Worm (Caenorhabditis elegans) whole organism, late embryonic: ENCODE measurements around the gene srxa-14.

ENCODE experiments used
- F13H6.1 ChIP-seq: sonication (generic microtip); optimal IDR thresholded peaks from 2 replicates; lab custom pipeline; 2016; ENCODE audit warnings: missing genetic modification characterization, missing compliant biosample characterization
- K02D7.2 ChIP-seq: sonication (generic microtip); optimal IDR thresholded peaks from 2 replicates; lab custom pipeline; 2017; ENCODE audit warnings: mild to moderate bottlenecking, missing genetic modification characterization, missing compliant biosample characterization
- T23F11.4 ChIP-seq: fragments of 200-800 bp; sonication (Bioruptor generic); optimal IDR thresholded peaks from 2 replicates; lab custom pipeline; 2018; ENCODE audit warnings: mild to moderate bottlenecking, missing genetic modification characterization, missing compliant biosample characterization
- Y22D7AL.16 ChIP-seq: sonication (generic microtip); optimal IDR thresholded peaks from 2 replicates; lab custom pipeline; 2016; ENCODE audit warnings: missing genetic modification characterization, missing compliant biosample characterization
- ceh-2 ChIP-seq: sonication (generic microtip); optimal IDR thresholded peaks from 2 replicates; lab custom pipeline; 2016; ENCODE audit warnings: missing genotype, missing genetic modification characterization, missing compliant biosample characterization
- ceh-22 ChIP-seq: sonication (generic microtip); optimal IDR thresholded peaks from 2 replicates; lab custom pipeline; 2017; ENCODE audit warnings: missing biosample characterization, missing genetic modification characterization
- ceh-24 ChIP-seq: sonication (generic microtip); optimal IDR thresholded peaks from 2 replicates; lab custom pipeline; 2016; ENCODE audit warnings: mild to moderate bottlenecking, missing genetic modification characterization, missing compliant biosample characterization
- ceh-30 ChIP-seq: fragments of 150-350 bp; optimal IDR thresholded peaks from 2 replicates; lab custom pipeline; 2014; ENCODE audit warnings: missing biosample characterization, missing genetic modification characterization
- ceh-34 ChIP-seq: sonication (generic microtip); optimal IDR thresholded peaks from 2 replicates; lab custom pipeline; 2016; ENCODE audit warnings: mild to moderate bottlenecking, missing genetic modification characterization, missing compliant biosample characterization
- ceh-48 ChIP-seq: sonication (generic microtip); optimal IDR thresholded peaks from 2 replicates; lab custom pipeline; 2016; ENCODE audit warnings: missing genetic modification characterization, inconsistent platforms, missing compliant biosample characterization
- ceh-6 ChIP-seq: fragments of 200-800 bp; sonication (Bioruptor generic); optimal IDR thresholded peaks from 2 replicates; lab custom pipeline; 2018; ENCODE audit warnings: mild to moderate bottlenecking, missing genetic modification characterization, missing compliant biosample characterization
- dmd-4 ChIP-seq: sonication (generic microtip); optimal IDR thresholded peaks from 2 replicates; lab custom pipeline; 2016; ENCODE audit warnings: borderline replicate concordance, missing genetic modification characterization, missing compliant biosample characterization
- dve-1 ChIP-seq: sonication (generic microtip); optimal IDR thresholded peaks from 2 replicates; lab custom pipeline; 2017; ENCODE audit warnings: antibody characterized with exemption, mild to moderate bottlenecking, missing genetic modification characterization, missing compliant biosample characterization
- fax-1 ChIP-seq: sonication (generic microtip); optimal IDR thresholded peaks from 2 replicates; lab custom pipeline; 2016; ENCODE audit warnings: missing genotype, missing genetic modification characterization, missing compliant biosample characterization
- fkh-6 ChIP-seq: sonication (generic microtip); optimal IDR thresholded peaks from 2 replicates; lab custom pipeline; 2016; ENCODE audit warnings: missing genetic modification characterization, missing compliant biosample characterization
- hlh-15 ChIP-seq: sonication (generic microtip); optimal IDR thresholded peaks from 2 replicates; lab custom pipeline; 2016; ENCODE audit warnings: missing genetic modification characterization, missing compliant biosample characterization
- hlh-30 ChIP-seq: sonication (generic microtip); optimal IDR thresholded peaks from 2 replicates; lab custom pipeline; 2017; ENCODE audit warnings: antibody characterized with exemption, missing genetic modification characterization, missing compliant biosample characterization; ENCODE audit not compliant: insufficient read depth
- lin-11 ChIP-seq: fragments of 200-800 bp; sonication (Bioruptor generic); optimal IDR thresholded peaks from 2 replicates; lab custom pipeline; 2018; ENCODE audit warnings: mild to moderate bottlenecking, missing genetic modification characterization, missing compliant biosample characterization
- madf-2 ChIP-seq: sonication (generic microtip); optimal IDR thresholded peaks from 2 replicates; lab custom pipeline; 2017; ENCODE audit warnings: missing genetic modification characterization, missing compliant biosample characterization
- mec-3 ChIP-seq: sonication (generic microtip); optimal IDR thresholded peaks from 2 replicates; lab custom pipeline; 2016; ENCODE audit warnings: borderline replicate concordance, missing genetic modification characterization, missing compliant biosample characterization
- nhr-11 ChIP-seq: fragments of 150-350 bp; optimal IDR thresholded peaks from 2 replicates; lab custom pipeline; 2014; ENCODE audit warnings: missing biosample characterization, missing genetic modification characterization
- nhr-232 ChIP-seq: sonication (generic microtip); optimal IDR thresholded peaks from 2 replicates; lab custom pipeline; 2016; ENCODE audit warnings: missing genetic modification characterization, missing compliant biosample characterization
- pat-9 ChIP-seq: fragments of 200-800 bp; sonication (Bioruptor generic); optimal IDR thresholded peaks from 2 replicates; lab custom pipeline; 2018; ENCODE audit warnings: mild to moderate bottlenecking, missing genetic modification characterization, moderate library complexity, missing compliant biosample characterization
- pha-2 ChIP-seq: sonication (generic microtip); optimal IDR thresholded peaks from 2 replicates; lab custom pipeline; 2017; ENCODE audit warnings: mild to moderate bottlenecking, missing genetic modification characterization, missing compliant biosample characterization
- pqm-1 ChIP-seq: sonication (generic microtip); optimal IDR thresholded peaks from 2 replicates; lab custom pipeline; 2016; ENCODE audit warnings: missing genetic modification characterization, missing compliant biosample characterization
- pros-1 ChIP-seq: fragments of 150-350 bp; optimal IDR thresholded peaks from 2 replicates; lab custom pipeline; 2014; ENCODE audit warnings: missing biosample characterization, missing genetic modification reagents, missing genetic modification characterization
- ref-2 ChIP-seq: sonication (generic microtip); optimal IDR thresholded peaks from 2 replicates; lab custom pipeline; 2016; ENCODE audit warnings: missing genetic modification characterization, missing compliant biosample characterization
- sdc-2 ChIP-seq: sonication (generic microtip); optimal IDR thresholded peaks from 2 replicates; lab custom pipeline; 2016; ENCODE audit warnings: missing genotype, missing genetic modification characterization, missing compliant biosample characterization
- syd-9 ChIP-seq: sonication (generic microtip); optimal IDR thresholded peaks from 2 replicates; lab custom pipeline; 2016; ENCODE audit warnings: mild to moderate bottlenecking, missing genetic modification characterization, moderate library complexity, missing compliant biosample characterization
- tbx-2 ChIP-seq: sonication (generic microtip); optimal IDR thresholded peaks from 2 replicates; lab custom pipeline; 2016; ENCODE audit warnings: missing genetic modification characterization, missing compliant biosample characterization
- tbx-7 ChIP-seq: sonication (generic microtip); optimal IDR thresholded peaks from 2 replicates; lab custom pipeline; 2016; ENCODE audit warnings: missing genotype, missing genetic modification characterization, missing compliant biosample characterization
- unc-42 ChIP-seq: sonication (generic microtip); optimal IDR thresholded peaks from 2 replicates; lab custom pipeline; 2016; ENCODE audit warnings: missing genotype, missing genetic modification characterization, missing compliant biosample characterization
- unc-55 ChIP-seq: sonication (generic microtip); optimal IDR thresholded peaks from 2 replicates; lab custom pipeline; 2017; ENCODE audit warnings: missing biosample characterization, missing genetic modification reagents, missing genetic modification characterization

srxa-14 gene

ce11 chrV:20641896-20642295, 2.5 kb downstream of the srxa-14 start, which contains the start of gene srxa-15:
TSS of gene srxa-15 (plus strand) at chrV:20642196.
- TF ChIP-seq T23F11.4, result no peak
- no peak for TF ChIP-seq ceh-22
- no peak for TF ChIP-seq ceh-48 (tag; lab: Kevin White, UChicago)
- no peak for TF ChIP-seq F13H6.1 (tag; lab: Kevin White, UChicago)
- TF ChIP-seq, all 69 proteins: peak for 0

- TF ChIP-seq unc-42 (tag; lab: Kevin White, UChicago) (peak; percentile 53), lin-11 (no peak), pqm-1 (tag; lab: Kevin White, UChicago) (no peak)
These were observed 6.1 kb downstream of the srxa-14 start for ce11 chrV:20645479-20645878.

ce11 chrV:20648868-20649267, 9.5 kb downstream of the srxa-14 start:
- TF ChIP-seq ref-2 (tag; lab: Kevin White, UChicago) (no peak), madf-2 (tag; lab: Kevin White, UChicago) (no peak), fkh-6 (tag; lab: Kevin White, UChicago) (no peak), unc-42 (tag; lab: Kevin White, UChicago) (no peak), sdc-2 (tag; lab: Kevin White, UChicago) (no peak), nhr-11 (tag; lab: Kevin White, UChicago) (no peak), hlh-15 (tag; lab: Kevin White, UChicago) (no peak), nhr-232 (tag; lab: Kevin White, UChicago) (no peak)

DNA sequence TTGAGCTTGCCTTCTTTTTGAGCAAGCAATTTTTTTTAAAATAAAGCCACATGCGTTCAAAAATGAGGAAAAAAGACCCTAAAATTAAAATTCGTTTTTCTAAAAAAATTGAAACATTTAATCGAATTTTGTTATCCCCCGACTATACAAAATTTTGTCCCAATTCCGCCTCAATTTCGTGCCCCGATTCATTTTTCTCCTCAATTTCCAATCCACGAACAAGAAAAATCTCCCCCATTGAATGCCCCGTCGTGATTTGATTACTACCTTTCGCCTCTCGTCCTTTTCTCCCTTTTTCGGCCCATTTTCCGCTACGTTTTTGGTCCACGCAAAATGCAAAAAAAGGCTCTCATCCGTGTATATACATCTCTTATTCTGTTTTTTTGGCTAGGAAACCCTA, 12.5 kb downstream of the srxa-14 start:
- TF ChIP-seq Y22D7AL.16 (tag; lab: Kevin White, UChicago) (no peak), unc-42 (tag; lab: Kevin White, UChicago) (peak; percentile 80)

ce11 chrV:20654350-20654749, 15.0 kb downstream of the srxa-14 start, which contains the start of gene mnr-1:
TSS of gene mnr-1 (plus strand) at chrV:20654650.
- no peak for TF ChIP-seq fkh-6 (tag; lab: Kevin White, UChicago)
- no peak for TF ChIP-seq T23F11.4

ce11 chrV:20655174-20655573, 15.8 kb downstream of the srxa-14 start:
- TF ChIP-seq tbx-7 (tag; lab: Kevin White, UChicago) (no peak), pros-1 (no peak), unc-42 (tag; lab: Kevin White, UChicago) (peak; percentile 89)

DNA sequence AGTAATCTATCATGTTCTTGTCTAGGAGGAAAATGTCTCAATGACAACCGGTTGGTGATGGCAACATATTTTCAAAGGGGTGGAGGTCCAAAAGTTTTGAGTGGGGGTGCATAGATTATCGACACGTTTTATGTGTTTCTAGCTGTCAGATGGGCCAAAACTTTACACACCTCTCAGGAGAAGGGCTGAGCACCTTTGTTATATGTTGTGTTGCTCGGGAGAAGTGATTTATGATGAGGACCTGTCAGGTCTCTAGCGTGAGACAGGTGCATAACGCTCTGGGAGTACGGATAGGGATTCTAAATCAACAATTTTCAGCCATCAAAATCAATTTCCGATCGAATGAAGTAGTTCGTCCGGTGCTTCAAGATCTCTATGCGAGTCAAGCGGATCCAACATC, 17.2 kb downstream of the srxa-14 start:
- TF ChIP-seq unc-55 (peak; percentile 57), K02D7.2 (no peak)

DNA sequence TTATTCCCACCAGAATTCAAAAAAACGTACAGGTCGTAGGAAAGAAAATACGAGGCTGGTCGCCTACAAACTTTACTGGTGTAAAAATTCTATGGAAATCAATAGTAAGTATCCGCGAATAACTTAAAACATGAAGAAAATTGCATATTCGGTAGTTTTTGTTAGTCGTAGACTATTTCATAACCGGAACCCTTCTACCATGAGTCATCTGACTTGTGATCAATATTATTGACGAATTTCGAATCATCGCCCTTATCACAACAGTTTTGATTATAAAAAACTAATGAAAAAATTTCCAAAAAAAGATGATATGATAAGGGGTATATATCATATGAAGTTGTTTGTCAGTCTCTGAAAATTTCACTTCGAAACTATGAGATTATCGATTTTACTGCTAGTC, 20.6 kb downstream of the srxa-14 start, which contains the start of gene W01F3.2:
W01F3.2 (plus strand) TSS at position 301 of the 400 bp plus-strand sequence.
- TF ChIP-seq pat-9 (tag; lab: Kevin White, UChicago), result no peak
- no peak for TF ChIP-seq ceh-34 (tag; lab: Kevin White, UChicago)
- TF ChIP-seq pha-2, result no peak
- no peak for TF ChIP-seq dve-1 (tag; lab: Kevin White, UChicago)
- no peak for TF ChIP-seq ceh-30
- no peak for TF ChIP-seq ceh-24 (tag; lab: Kevin White, UChicago)
- no peak for TF ChIP-seq mec-3
- no peak for TF ChIP-seq dmd-4 (tag; lab: Kevin White, UChicago)
- no peak for TF ChIP-seq ceh-22
- no peak for TF ChIP-seq syd-9 (tag; lab: Kevin White, UChicago)
- no peak for TF ChIP-seq ceh-2 (tag; lab: Kevin White, UChicago)
- TF ChIP-seq fax-1 (tag; lab: Kevin White, UChicago), result no peak
- TF ChIP-seq ceh-6, result no peak
- no peak for TF ChIP-seq tbx-2 (tag; lab: Kevin White, UChicago)
- TF ChIP-seq T23F11.4, result no peak
- TF ChIP-seq hlh-30 (tag; lab: Kevin White, UChicago), result no peak
- no peak for TF ChIP-seq unc-42 (tag; lab: Kevin White, UChicago)
